Fruit fly (Drosophila melanogaster): ENCODE results near the gene TP53INP.

- TF ChIP-seq Pif1A (GFP tag; optimal IDR thresholded peaks at IDR 0.05) (no peak), CG8159 (tag; optimal IDR thresholded peaks at IDR 0.05) (no peak), rn (GFP tag; IDR thresholded peaks at IDR 0.05) (no peak), CG10348 (GFP tag; IDR thresholded peaks at IDR 0.05) (no peak), CG17806 (tag; optimal IDR thresholded peaks at IDR 0.05) (no peak)
These were observed 46.4 kb upstream of the TP53INP start for dm6 chr3L:4360376-4360703.

Data from whole organism, pupa.